Worm (Caenorhabditis elegans) whole organism, L3 larva: ENCODE measurements around the gene C08G9.1.

Experiments
- ZK546.5 ChIP-seq: sonication (generic microtip); optimal IDR thresholded peaks from 2 replicates; lab custom pipeline; 2017; ENCODE audit warnings: missing biosample characterization, missing genetic modification characterization
- aly-2 ChIP-seq: fragments of 150-350 bp; optimal IDR thresholded peaks from 2 replicates; lab custom pipeline; 2014; ENCODE audit warnings: missing biosample characterization, missing genetic modification characterization
- ceh-16 ChIP-seq: sonication (generic microtip); optimal IDR thresholded peaks from 2 replicates; lab custom pipeline; 2017; ENCODE audit warnings: missing biosample characterization, missing genetic modification characterization
- ceh-82 ChIP-seq: fragments of 150-350 bp; optimal IDR thresholded peaks from 2 replicates; lab custom pipeline; 2014; ENCODE audit warnings: missing biosample characterization, missing genetic modification characterization
- daf-12 ChIP-seq: fragments of 150-350 bp; optimal IDR thresholded peaks from 2 replicates; lab custom pipeline; 2014; ENCODE audit warnings: missing biosample characterization, missing genetic modification reagents, missing genetic modification characterization
- egl-27 ChIP-seq: sonication (generic microtip); optimal IDR thresholded peaks from 4 replicates; lab custom pipeline; 2017; ENCODE audit warnings: missing biosample characterization, missing genetic modification reagents, missing genetic modification characterization
- egl-5 ChIP-seq: fragments of 150-350 bp; optimal IDR thresholded peaks from 2 replicates; lab custom pipeline; 2017; ENCODE audit warnings: missing biosample characterization, missing genetic modification reagents, missing genetic modification characterization, inconsistent platforms
- elt-1 ChIP-seq: fragments of 150-350 bp; optimal IDR thresholded peaks from 2 replicates; lab custom pipeline; 2014; ENCODE audit warnings: missing biosample characterization, missing genetic modification characterization
- elt-2 ChIP-seq: sonication (generic microtip); optimal IDR thresholded peaks from 2 replicates; lab custom pipeline; 2016; ENCODE audit warnings: missing genetic modification reagents, mild to moderate bottlenecking, missing genetic modification characterization, missing compliant biosample characterization
- elt-3 ChIP-seq, 3 experiments: fragments of 150-350 bp in 1 of 3; sonication (generic microtip) in 2 of 3; optimal IDR thresholded peaks; 2 replicates in 2 of 3; 4 replicates in 1 of 3; lab custom pipeline; 2014 to 2017; ENCODE audit warnings: missing biosample characterization in 3 of 3, missing genetic modification characterization in 3 of 3
- eor-1 ChIP-seq, 2 experiments: fragments of 150-350 bp; optimal IDR thresholded peaks; 2 replicates each; lab custom pipeline; 2014 to 2018; ENCODE audit warnings: missing biosample characterization in 2 of 2, missing genetic modification characterization in 2 of 2
- fkh-10 ChIP-seq: sonication (generic microtip); optimal IDR thresholded peaks from 2 replicates; lab custom pipeline; 2017; ENCODE audit warnings: missing biosample characterization, missing genetic modification reagents, missing genetic modification characterization
- fos-1 ChIP-seq: fragments of 150-350 bp; optimal IDR thresholded peaks from 2 replicates; lab custom pipeline; 2014; ENCODE audit warnings: missing biosample characterization, missing genetic modification characterization
- hmg-11 ChIP-seq: sonication (generic microtip); optimal IDR thresholded peaks from 2 replicates; lab custom pipeline; 2016; ENCODE audit warnings: missing genetic modification characterization, missing compliant biosample characterization
- jun-1 ChIP-seq: fragments of 150-350 bp; optimal IDR thresholded peaks from 2 replicates; lab custom pipeline; 2014; ENCODE audit warnings: missing biosample characterization, missing genetic modification reagents, missing genetic modification characterization
- lin-39 ChIP-seq: fragments of 150-350 bp; optimal IDR thresholded peaks from 2 replicates; lab custom pipeline; 2018; ENCODE audit warnings: missing biosample characterization, missing genetic modification reagents, missing genetic modification characterization
- lsy-12 ChIP-seq: sonication (generic microtip); optimal IDR thresholded peaks from 2 replicates; lab custom pipeline; 2016; ENCODE audit warnings: mild to moderate bottlenecking, missing genetic modification characterization, missing compliant biosample characterization
- mdl-1 ChIP-seq: fragments of 150-350 bp; optimal IDR thresholded peaks from 2 replicates; lab custom pipeline; 2014; ENCODE audit warnings: missing biosample characterization, missing genetic modification characterization
- mml-1 ChIP-seq: fragments of 150-350 bp; sonication (generic microtip); optimal IDR thresholded peaks from 3 replicates; lab custom pipeline; 2014; ENCODE audit warnings: missing biosample characterization, missing genetic modification characterization
- nfya-1 ChIP-seq: sonication (generic microtip); optimal IDR thresholded peaks from 2 replicates; lab custom pipeline; 2017; ENCODE audit warnings: missing genetic modification characterization, mild to moderate bottlenecking, missing compliant biosample characterization, antibody characterized with exemption, moderate library complexity; ENCODE audit not compliant: insufficient read depth
- nhr-11 ChIP-seq: fragments of 150-350 bp; optimal IDR thresholded peaks from 2 replicates; lab custom pipeline; 2014; ENCODE audit warnings: missing biosample characterization, missing genetic modification characterization
- nhr-12 ChIP-seq: fragments of 150-350 bp; optimal IDR thresholded peaks from 2 replicates; lab custom pipeline; 2014; ENCODE audit warnings: missing biosample characterization, missing genetic modification characterization
- nhr-237 ChIP-seq: fragments of 150-350 bp; optimal IDR thresholded peaks from 2 replicates; lab custom pipeline; 2014; ENCODE audit warnings: missing biosample characterization, missing genetic modification characterization
- nhr-25 ChIP-seq: sonication (generic microtip); optimal IDR thresholded peaks from 2 replicates; lab custom pipeline; 2017; ENCODE audit warnings: missing biosample characterization, missing genetic modification characterization
- nhr-28 ChIP-seq: fragments of 150-350 bp; optimal IDR thresholded peaks from 2 replicates; lab custom pipeline; 2014; ENCODE audit warnings: missing biosample characterization, missing genetic modification characterization
- nhr-77 ChIP-seq: fragments of 150-350 bp; optimal IDR thresholded peaks from 2 replicates; lab custom pipeline; 2014; ENCODE audit warnings: missing biosample characterization, missing genetic modification characterization
- pha-4 ChIP-seq: fragments of 150-350 bp; optimal IDR thresholded peaks from 2 replicates; lab custom pipeline; 2014; ENCODE audit warnings: missing biosample characterization, missing genetic modification reagents, missing genetic modification characterization
- pqm-1 ChIP-seq: fragments of 150-350 bp; optimal IDR thresholded peaks from 2 replicates; lab custom pipeline; 2017; ENCODE audit warnings: missing biosample characterization, missing genetic modification characterization, inconsistent platforms
- sea-2 ChIP-seq: fragments of 150-350 bp; sonication (generic microtip); optimal IDR thresholded peaks from 4 replicates; lab custom pipeline; 2014; ENCODE audit warnings: missing biosample characterization, missing genetic modification reagents, missing genetic modification characterization
- skn-1 ChIP-seq: fragments of 150-350 bp; optimal IDR thresholded peaks from 2 replicates; lab custom pipeline; 2014; ENCODE audit warnings: missing biosample characterization, missing genetic modification characterization
- snpc-4 ChIP-seq: fragments of 150-350 bp; optimal IDR thresholded peaks from 2 replicates; lab custom pipeline; 2014; ENCODE audit warnings: missing biosample characterization, missing genetic modification characterization
- tbx-2 ChIP-seq: sonication (generic microtip); optimal IDR thresholded peaks from 2 replicates; lab custom pipeline; 2016; ENCODE audit warnings: mild to moderate bottlenecking, missing genetic modification characterization, missing compliant biosample characterization
- unc-62 ChIP-seq: fragments of 150-350 bp; sonication (generic microtip); optimal IDR thresholded peaks from 4 replicates; lab custom pipeline; 2014; ENCODE audit warnings: missing biosample characterization, missing genetic modification reagents, missing genetic modification characterization

Gene C08G9.1

ce11 chrIV:7663006-7663405 lies 4.4 kb downstream of the C08G9.1 start:
- no peak for TF ChIP-seq egl-5 (tag; lab: Kevin White, UChicago)
- TF ChIP-seq unc-62 (GFP tag; lab: Kevin White, UChicago), result peak; percentile 57
- TF ChIP-seq elt-1, result peak; percentile 77
- peak; percentile 49 for TF ChIP-seq nfya-1 (tag; lab: Kevin White, UChicago)
- no peak for TF ChIP-seq jun-1 (tag; lab: Kevin White, UChicago)
- peak; percentile 68 for TF ChIP-seq lin-39 (tag; lab: Kevin White, UChicago)
- peak; percentile 46 for TF ChIP-seq ceh-82 (tag; lab: Kevin White, UChicago)

- TF ChIP-seq nhr-28 (tag; lab: Kevin White, UChicago) (no peak), pha-4 (no peak), nhr-77 (tag; lab: Kevin White, UChicago) (no peak), pqm-1 (tag; lab: Kevin White, UChicago) (no peak)
- TF ChIP-seq, all 47 proteins: peak for 0
Observed at ce11 chrIV:7672872-7673271, 14.3 kb downstream of the C08G9.1 start, which contains the start of gene C08G9.2. Gene C08G9.2 (minus strand): TSS chrIV:7672972.

- TF ChIP-seq ZK546.5 (no peak), elt-1 (no peak), nhr-237 (tag; lab: Kevin White, UChicago) (no peak), aly-2 (tag; lab: Kevin White, UChicago) (no peak), pqm-1 (tag; lab: Kevin White, UChicago) (no peak), mml-1 (no peak), nhr-28 (tag; lab: Kevin White, UChicago) (no peak), nfya-1 (tag; lab: Kevin White, UChicago) (no peak), eor-1 (tag; optimal IDR thresholded peaks at IDR 0.05; lab: Kevin White, UChicago) (no peak), sea-2 (GFP tag; lab: Kevin White, UChicago) (no peak), lsy-12 (no peak), snpc-4 (tag; lab: Kevin White, UChicago) (no peak), ceh-16 (tag; lab: Kevin White, UChicago) (no peak), daf-12 (tag; lab: Kevin White, UChicago) (no peak), nhr-12 (no peak), skn-1 (tag; lab: Kevin White, UChicago) (no peak), hmg-11 (tag; lab: Kevin White, UChicago) (no peak), nhr-25 (no peak)
Observed at ce11 chrIV:7674874-7675273, 16.3 kb downstream of the C08G9.1 start, which contains the start of gene itr-1. Gene itr-1 (plus strand): TSS chrIV:7675174.

- no peak for TF ChIP-seq fos-1 (tag; lab: Kevin White, UChicago)
- no peak for TF ChIP-seq nhr-12
- TF ChIP-seq elt-1, result no peak
- TF ChIP-seq pha-4, result peak; percentile 69
- TF ChIP-seq nhr-28 (tag; lab: Kevin White, UChicago), result no peak
- TF ChIP-seq jun-1 (tag; lab: Kevin White, UChicago), result peak; percentile 43
- no peak for TF ChIP-seq mml-1
- TF ChIP-seq nhr-25, result no peak
- no peak for TF ChIP-seq lin-39 (tag; lab: Kevin White, UChicago)
- no peak for TF ChIP-seq nhr-11 (tag; lab: Kevin White, UChicago)
- no peak for TF ChIP-seq skn-1 (tag; lab: Kevin White, UChicago)
- TF ChIP-seq pqm-1 (tag; lab: Kevin White, UChicago), result peak; percentile 62
- peak; percentile 83 for TF ChIP-seq elt-2
Observed at ce11 chrIV:7679120-7679519, 20.6 kb downstream of the C08G9.1 start.

ce11 chrIV:7689326-7689725 lies 30.8 kb downstream of the C08G9.1 start:
- TF ChIP-seq tbx-2, result no peak
- no peak for TF ChIP-seq egl-27 (tag; lab: Kevin White, UChicago)
- TF ChIP-seq elt-2, result peak; percentile 85
- TF ChIP-seq mdl-1, result no peak
- TF ChIP-seq eor-1 (tag; optimal IDR thresholded peaks at IDR 0.05; lab: Kevin White, UChicago), result no peak
- no peak for TF ChIP-seq elt-3 (tag; optimal IDR thresholded peaks at IDR 0.05; lab: Kevin White, UChicago)
- no peak for TF ChIP-seq snpc-4 (tag; lab: Kevin White, UChicago)
- TF ChIP-seq pqm-1 (tag; lab: Kevin White, UChicago), result peak; percentile 23

- TF ChIP-seq daf-12 (tag; lab: Kevin White, UChicago), result no peak
- TF ChIP-seq nhr-11 (tag; lab: Kevin White, UChicago), result no peak
- TF ChIP-seq nhr-237 (tag; lab: Kevin White, UChicago), result no peak
- no peak for TF ChIP-seq unc-62 (GFP tag; lab: Kevin White, UChicago)
- no peak for TF ChIP-seq fkh-10 (GFP tag; lab: Kevin White, UChicago)
Observed at ce11 chrIV:7692451-7692850, 33.9 kb downstream of the C08G9.1 start.
